Worm (Caenorhabditis elegans): ENCODE measurements around the gene lex-1.

Gene lex-1

DNA sequence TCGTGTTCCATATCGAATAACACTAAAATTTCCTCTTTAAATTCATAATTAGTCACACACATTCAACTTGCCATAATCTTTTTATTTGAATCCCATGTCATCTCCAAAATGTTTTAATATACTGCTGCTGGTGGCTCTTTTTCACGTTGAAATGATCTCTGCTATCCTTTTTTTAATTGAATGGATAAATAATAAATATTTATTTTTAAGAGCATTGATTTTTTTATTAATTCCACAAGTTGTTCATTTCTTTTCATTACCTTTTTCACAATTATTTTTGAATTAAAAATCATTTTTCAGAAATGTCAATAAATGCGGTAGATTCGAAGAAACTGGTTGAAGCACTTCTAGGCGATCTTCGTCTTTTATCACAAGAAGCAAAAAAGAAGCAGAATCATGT, 17.2 kb downstream of the lex-1 start, which contains the start of gene mon-2:
Gene mon-2, plus strand, starts transcription at position 301 of the 400 bp plus-strand sequence.
- TF ChIP-seq unc-62 (GFP tag; optimal IDR thresholded peaks at IDR 0.05): no peak

DNA sequence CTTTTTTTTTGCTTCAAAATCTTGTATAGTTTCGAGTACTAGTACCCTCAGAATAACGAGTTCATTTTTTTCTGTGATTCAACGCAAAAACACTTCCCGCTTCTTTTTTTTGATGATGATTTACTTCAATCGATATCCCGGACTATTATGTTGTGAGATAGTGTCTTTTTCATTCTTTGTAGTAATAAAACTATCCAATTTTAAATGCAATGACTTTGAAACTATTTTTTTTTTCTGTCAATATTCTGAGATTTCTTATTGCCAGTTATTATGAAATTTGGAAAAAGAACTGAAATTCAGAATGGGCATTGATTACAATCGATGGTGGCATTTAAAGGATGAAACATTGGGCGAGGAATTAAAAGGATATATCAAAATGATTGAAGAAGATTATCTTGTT, 26.3 kb downstream of the lex-1 start, which contains the start of gene M18.3:
Gene M18.3, plus strand, starts transcription at position 301 of the 400 bp plus-strand sequence.
- TF ChIP-seq unc-62 (GFP tag; optimal IDR thresholded peaks at IDR 0.05): no peak

DNA sequence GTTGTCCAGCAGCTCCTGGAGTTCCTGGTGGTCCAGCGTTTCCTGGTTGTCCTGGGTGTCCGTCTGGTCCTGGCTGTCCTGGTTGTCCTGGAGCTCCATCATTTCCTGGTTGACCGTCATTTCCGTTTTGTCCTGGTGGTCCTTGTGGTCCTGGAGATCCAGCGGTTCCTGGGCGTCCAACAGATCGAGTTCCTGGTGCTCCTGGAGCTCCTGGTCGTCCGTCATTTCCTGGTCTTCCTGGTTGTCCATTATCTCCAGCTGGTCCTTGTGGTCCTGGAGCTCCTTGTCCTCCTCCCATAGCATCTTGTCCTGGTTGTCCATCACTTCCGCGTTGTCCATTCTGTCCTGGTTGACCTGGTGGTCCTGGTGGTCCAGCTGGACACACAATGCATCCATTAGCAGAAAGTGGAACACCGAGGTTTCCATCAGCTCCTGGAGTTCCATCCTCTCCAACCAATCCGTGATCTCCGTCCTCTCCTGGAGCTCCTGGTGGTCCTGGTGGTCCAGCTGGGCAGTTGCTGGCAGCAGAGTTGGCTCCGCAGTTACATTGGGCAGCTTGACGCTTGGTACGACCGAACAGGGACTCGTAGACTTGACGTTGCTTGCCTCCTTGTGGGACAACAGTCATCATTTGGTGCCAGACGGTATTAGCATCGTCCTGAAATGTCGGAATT, 29.8 kb downstream of the lex-1 start:
- TF ChIP-seq unc-62 (GFP tag; optimal IDR thresholded peaks at IDR 0.05): no peak

DNA sequence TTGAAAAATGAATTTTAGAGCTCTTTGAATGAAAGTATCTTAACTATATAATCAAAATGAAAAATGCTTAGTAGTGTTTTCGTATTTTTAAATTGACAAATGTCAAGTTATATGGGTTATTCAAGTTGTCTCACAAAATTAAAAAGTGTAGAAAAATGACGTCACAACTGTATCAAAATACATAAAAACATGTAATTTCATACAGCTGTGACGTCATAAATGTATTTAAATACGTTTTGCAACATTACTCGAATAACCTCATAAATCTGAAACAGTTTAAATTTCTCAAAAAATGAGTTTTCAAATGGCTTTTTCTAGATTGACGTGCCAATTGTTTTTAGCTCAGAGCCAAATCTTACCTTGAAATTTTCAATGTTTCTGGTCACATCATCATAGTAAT, 30.5 kb downstream of the lex-1 start:
- no peak for TF ChIP-seq unc-62 (GFP tag; optimal IDR thresholded peaks at IDR 0.05)

DNA sequence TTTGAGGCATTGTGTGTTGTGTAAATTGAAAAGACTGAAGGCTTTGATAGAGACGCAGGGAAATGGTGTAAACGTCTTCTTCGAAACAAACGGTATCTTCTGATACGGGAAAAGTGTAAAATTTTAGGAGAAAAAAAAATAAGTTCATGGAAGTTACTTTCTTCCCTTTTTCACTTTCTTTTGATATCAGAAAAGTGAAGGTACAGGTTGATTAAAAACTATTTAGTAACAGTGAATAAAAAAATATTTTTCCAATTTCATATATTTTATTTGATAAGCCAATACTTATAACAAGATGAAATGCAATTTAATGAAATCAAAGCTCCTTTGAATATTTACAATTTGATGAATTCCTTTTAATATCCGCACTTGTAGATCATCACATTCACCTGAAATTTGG, 31.1 kb downstream of the lex-1 start, which contains the start of gene col-129:
Gene col-129, minus strand, starts transcription at position 101 of the 400 bp plus-strand sequence.
- no peak for TF ChIP-seq unc-62 (GFP tag; optimal IDR thresholded peaks at IDR 0.05)

DNA sequence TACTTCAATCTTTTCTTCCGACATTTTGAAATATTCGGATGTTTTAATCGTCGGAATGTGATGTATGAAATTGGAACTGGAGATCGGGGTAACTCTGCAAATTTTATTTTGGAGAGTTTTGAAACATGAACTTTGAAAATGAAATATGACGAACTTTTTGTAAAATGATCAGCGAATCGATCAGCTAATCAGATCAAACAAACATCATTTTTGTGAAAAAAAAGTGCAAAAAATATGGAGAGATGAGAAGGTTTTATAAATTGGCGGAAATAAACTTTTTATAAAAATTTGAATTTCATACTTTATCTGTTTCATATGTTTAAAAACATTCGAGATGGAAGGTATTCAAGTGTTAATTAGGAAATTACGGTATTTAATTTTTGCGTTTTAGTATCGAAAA, 32.2 kb downstream of the lex-1 start, which contains the start of gene dlc-2:
Gene dlc-2, minus strand, starts transcription at position 101 of the 400 bp plus-strand sequence.
- no peak for TF ChIP-seq unc-62 (GFP tag; optimal IDR thresholded peaks at IDR 0.05)

DNA sequence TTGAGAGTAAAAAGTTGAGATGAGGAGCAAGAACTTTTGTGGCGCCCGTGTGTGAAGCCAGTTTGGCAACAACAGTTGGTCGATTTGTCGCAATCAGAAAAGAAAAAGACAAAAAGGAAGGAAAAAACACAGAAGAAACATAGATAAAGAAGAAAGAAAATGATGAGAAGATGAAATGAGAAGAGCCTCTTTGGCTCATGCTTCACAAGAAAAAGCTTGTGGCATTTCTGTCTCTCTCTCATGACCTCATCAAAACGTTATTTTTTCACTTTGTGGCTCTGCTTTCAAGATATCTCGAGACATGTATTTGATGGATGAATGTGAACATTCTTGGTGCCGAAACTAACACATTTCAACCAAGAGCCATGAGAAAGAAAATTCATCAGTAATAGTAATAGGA, 33.8 kb downstream of the lex-1 start:
- no peak for TF ChIP-seq unc-62 (GFP tag; optimal IDR thresholded peaks at IDR 0.05)

DNA sequence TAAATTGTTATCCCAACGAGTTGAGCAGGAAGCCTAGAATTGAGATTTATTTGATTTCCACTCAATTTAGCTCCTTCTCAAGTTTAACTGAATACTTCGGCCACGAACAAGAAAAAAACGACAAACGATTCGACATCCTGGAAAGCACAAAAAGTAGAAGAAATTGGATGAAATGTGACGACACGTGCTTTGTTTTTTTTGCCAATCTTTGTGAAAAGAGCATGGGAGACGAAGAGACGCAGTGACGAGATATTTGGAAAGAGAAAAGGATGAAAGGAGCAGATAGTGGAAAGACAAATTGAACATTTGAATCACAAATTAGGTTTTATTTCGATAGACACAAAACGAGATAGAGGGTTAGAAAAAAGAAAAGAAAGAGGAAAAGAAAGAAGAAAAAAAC, 35.2 kb downstream of the lex-1 start:
- TF ChIP-seq unc-62 (GFP tag; optimal IDR thresholded peaks at IDR 0.05): no peak

DNA sequence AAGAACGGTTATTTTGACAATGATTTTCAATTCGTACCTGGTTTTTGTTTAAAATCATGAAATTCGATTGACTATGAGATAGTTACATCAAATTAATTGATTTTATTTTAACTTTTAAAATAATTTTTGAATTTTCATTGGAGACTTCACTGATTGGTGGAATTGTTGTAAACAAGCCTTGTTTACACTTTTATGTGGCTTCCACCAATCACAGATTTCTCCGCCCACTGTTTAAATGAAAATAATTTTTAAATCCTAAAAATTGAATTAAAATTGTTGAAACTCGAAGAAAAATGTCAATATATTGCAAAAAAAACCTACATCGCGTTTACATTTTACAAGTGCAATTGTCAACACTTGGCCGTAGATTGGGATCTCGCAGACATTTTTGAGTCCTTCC, 41.3 kb downstream of the lex-1 start:
- TF ChIP-seq unc-62 (GFP tag; optimal IDR thresholded peaks at IDR 0.05): no peak

DNA sequence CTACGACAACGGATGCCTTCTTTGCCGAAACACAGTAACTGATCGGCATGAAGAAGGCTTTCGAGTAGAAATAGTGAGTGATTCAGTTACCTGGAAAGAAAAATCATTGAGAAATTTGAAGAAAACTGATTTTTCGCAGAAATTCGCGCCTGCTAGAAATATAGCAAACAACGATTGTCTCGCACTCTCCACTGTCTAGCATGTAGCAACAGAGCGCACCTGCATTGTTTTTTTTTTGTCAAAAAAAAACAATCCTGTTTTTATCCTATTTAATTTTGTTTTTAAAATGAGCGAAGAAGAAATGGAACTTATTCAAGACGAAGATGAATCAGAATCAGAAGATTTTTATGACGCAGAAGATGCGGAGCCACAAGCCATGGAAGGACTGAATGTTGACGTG, 41.8 kb downstream of the lex-1 start, which contains the start of the genes ddb-1 and M18.6:
Gene ddb-1, minus strand, starts transcription at position 90 of the 400 bp plus-strand sequence.
Gene M18.6, plus strand, starts transcription at position 235 of the 400 bp plus-strand sequence.
- no peak for TF ChIP-seq unc-62 (GFP tag; optimal IDR thresholded peaks at IDR 0.05)

DNA sequence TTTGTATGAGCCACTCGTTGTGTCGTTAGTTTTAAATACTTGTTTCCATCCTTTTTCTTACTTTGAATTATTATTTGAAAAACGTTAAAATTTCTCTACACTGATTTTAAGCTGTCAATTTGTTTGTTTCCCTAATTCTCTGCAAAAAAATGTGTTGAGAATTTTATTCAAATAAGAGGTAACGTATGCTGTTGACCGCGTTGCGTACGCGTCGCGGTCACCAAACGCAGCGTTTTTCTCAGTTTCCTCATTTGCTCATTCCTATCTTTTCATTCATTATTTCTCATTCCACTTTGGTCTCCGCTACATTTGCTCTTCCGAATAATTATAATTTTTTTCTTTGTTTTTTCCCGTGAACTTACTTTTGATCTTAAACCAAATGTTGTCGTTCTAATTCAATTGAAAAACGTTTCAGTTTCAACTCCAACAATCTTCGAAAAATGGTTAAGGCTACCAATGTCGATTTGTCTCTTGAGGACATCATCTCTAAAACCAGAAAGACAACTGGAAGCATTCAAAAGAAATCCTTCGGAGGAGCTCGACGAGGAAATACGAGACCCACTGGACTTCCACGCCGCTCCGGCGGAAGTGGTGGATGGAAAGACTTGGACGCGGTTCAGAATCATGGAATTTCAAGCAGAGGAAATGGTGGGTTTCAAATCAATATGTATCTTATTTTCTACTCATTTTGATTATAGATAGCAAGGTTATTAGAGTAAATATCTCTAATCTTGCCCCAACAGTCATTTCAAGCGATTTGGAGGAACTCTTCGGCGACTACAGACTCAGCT, 43.8 kb downstream of the lex-1 start, which contains the start of gene aly-3:
Gene aly-3, plus strand, starts transcription at position 409 of the 791 bp plus-strand sequence.
- TF ChIP-seq unc-62 (GFP tag; optimal IDR thresholded peaks at IDR 0.05): no peak

DNA sequence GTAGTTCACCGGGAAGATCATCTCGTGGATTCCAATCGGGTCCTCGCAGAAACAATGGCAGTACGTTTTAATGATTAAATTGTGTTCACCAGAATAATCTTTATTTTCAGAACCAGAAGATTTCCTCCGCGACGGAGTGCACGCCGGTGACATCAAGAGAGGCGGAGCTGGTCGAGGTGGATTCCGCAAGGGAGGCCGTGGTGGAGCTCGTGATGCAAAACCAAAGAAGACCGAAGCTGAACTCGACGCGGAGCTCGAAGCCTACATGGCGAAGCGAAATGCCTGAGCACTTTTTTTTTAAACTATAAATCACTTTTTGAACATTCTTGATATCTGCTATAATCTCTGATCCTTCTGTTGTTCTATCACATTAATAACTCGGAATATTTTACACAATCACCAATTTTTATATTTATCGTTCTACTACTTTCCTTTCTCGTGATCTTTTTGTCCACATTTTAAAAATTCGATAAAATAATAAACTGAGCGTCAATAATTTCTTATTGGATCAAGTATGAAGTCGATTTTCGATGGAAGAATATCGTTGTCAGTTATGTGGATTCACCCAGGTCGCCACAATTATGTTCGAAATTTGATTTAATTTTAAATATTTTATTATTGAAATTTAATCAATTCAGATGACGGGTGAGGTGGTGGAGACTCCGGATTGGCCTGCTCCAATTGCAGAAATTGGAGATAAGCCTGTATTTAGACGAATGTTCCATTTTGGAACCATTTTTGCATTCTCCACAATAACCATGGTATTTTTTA, 45.2 kb downstream of the lex-1 start, which contains the start of gene dhhc-6:
Gene dhhc-6, plus strand, starts transcription at position 639 of the 771 bp plus-strand sequence.
- no peak for TF ChIP-seq unc-62 (GFP tag; optimal IDR thresholded peaks at IDR 0.05)

DNA sequence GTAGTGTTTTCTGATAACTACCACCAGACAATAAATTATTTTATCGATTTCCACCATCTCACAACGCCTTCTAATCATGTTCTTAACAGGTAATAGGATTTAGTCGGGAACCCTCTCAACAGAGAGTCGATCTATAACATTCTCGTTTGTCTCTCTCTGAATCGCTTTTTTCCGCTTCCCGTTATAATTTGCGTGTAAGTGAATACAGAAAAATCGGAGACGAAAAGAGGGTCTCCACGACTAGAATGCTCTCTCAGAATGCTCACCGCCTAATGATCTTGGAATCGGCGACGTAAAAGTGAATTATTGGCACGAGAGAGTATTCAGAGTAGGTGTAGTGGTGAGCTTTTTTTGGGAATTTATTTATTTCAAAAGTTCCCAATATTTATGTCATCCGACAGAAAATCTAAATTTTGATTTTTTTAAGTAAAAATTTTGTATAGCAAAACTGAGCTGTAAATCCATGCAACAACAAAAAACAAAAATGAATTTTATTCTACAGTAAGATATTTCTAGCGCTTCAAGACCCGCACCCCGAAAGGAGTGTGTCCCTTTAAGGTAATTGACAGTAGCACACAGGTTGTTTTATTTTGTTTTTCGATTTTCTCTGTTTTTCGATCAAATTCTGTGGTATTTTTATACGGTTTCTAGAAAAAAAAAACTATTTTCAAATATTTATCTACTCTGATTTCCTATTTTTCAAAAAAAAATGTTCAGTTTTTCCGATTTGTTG, 47.6 kb downstream of the lex-1 start:
- no peak for TF ChIP-seq unc-62 (GFP tag; optimal IDR thresholded peaks at IDR 0.05)

DNA sequence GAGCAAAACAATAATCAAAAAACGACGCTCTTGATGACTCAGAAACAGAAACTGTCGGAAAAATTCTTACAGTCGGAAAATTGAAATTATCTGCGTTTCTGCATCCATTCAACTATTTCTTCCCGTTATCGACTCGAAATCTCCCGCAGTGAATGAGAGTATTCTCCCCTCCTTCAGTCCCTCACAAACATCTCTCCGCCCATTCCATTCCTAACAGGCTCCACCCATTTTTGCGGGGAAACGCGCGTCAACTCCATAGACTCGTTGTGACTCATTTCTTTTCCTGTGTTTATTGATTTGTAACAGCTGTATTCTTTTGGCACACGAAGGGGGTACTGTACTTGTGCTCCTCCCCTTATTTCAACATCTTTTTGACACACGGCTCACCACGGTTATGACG, 48.6 kb downstream of the lex-1 start:
- no peak for TF ChIP-seq unc-62 (GFP tag; optimal IDR thresholded peaks at IDR 0.05)

DNA sequence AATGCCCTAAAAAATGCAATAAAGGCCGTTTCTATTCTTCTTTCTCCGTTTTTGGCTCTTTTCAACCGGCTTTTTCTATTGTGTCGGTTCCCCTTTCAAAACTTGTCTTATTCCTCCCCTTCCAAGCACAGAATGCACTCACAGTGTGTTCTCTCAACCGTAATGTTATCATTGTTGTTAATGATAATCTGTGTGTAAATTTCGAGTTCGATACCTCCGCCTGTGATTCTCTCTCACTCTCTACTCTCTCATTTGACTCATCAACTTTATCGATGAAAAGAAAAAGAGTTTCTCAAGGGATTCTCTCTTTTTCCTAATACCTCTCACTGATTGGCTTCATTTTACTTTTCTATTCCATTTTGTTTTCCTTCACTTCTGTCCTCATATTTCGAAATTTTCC, 49.4 kb downstream of the lex-1 start:
- no peak for TF ChIP-seq unc-62 (GFP tag; optimal IDR thresholded peaks at IDR 0.05)
